Worm (Caenorhabditis elegans) whole organism, midembryonic: Measurements from ENCODE around the gene T16H12.3.
"Not testable (repeated sequence)": the region's sequence is repeated elsewhere in the genome, so short reads cannot be mapped to it uniquely, and the experiment has no call there.

ENCODE experiments used
- T22C8.4 ChIP-seq: fragments of 200-800 bp; sonication (Bioruptor generic); IDR thresholded peaks from 2 replicates; pipeline ENCODE4 v1.3.6; 2022; ENCODE audit warnings: missing genetic modification characterization, missing compliant biosample characterization
- cog-1 ChIP-seq: sonication (generic microtip); optimal IDR thresholded peaks from 2 replicates; lab custom pipeline; 2016; ENCODE audit warnings: missing genetic modification characterization, missing compliant biosample characterization
- flt-1 ChIP-seq: fragments of 200-800 bp; sonication (Bioruptor generic); IDR thresholded peaks from 2 replicates; pipeline ENCODE4 v1.3.6; 2022; ENCODE audit warnings: missing genetic modification characterization, missing compliant biosample characterization
- klf-2 ChIP-seq: fragments of 200-800 bp; sonication (Bioruptor generic); conservative IDR thresholded peaks from 2 replicates; pipeline ENCODE4 v1.3.6; 2022; ENCODE audit warnings: missing genetic modification reagents, missing genetic modification characterization, missing compliant biosample characterization
- med-1 ChIP-seq: sonication (generic microtip); optimal IDR thresholded peaks from 2 replicates; lab custom pipeline; 2017; ENCODE audit warnings: missing genetic modification characterization, mild to moderate bottlenecking, missing compliant biosample characterization, antibody characterized with exemption, missing genetic modification reagents; ENCODE audit not compliant: insufficient read depth
- ref-1 ChIP-seq: fragments of 200-800 bp; sonication (Bioruptor generic); conservative IDR thresholded peaks from 2 replicates; pipeline ENCODE4 v1.3.6; 2022; ENCODE audit warnings: missing genetic modification reagents, missing genetic modification characterization, missing compliant biosample characterization
- tab-1 ChIP-seq: fragments of 200-800 bp; sonication (Bioruptor generic); IDR thresholded peaks from 2 replicates; pipeline ENCODE4 v1.3.6; 2022; ENCODE audit warnings: missing genetic modification characterization, missing compliant biosample characterization
- ztf-23 ChIP-seq: fragments of 200-800 bp; sonication (Bioruptor generic); IDR thresholded peaks from 2 replicates; pipeline ENCODE4 v1.3.6; 2022; ENCODE audit warnings: missing genetic modification reagents, missing genetic modification characterization, missing compliant biosample characterization
- ztf-29 ChIP-seq: fragments of 200-800 bp; sonication (Bioruptor generic); IDR thresholded peaks from 2 replicates; pipeline ENCODE4 v1.3.6; 2022; ENCODE audit warnings: missing genetic modification reagents, missing genetic modification characterization, missing compliant biosample characterization

T16H12.3 gene

ce11 chrIII:10059002-10059401 lies 24.1 kb downstream of the T16H12.3 start, which contains the start of gene T16G12.8:
Gene T16G12.8 (plus strand): TSS chrIII:10059302.
- no peak for TF ChIP-seq ztf-23 (GFP tag; lab: Robert Waterston, UW)
- no peak for TF ChIP-seq cog-1 (tag; lab: Kevin White, UChicago)
- no peak for TF ChIP-seq flt-1 (GFP tag; lab: Robert Waterston, UW)
- TF ChIP-seq T22C8.4 (GFP tag; lab: Robert Waterston, UW) = no peak
- TF ChIP-seq med-1 (GFP tag; lab: Kevin White, UChicago) = no peak
- TF ChIP-seq klf-2 (GFP tag; lab: Robert Waterston, UW) = no peak
- no peak for TF ChIP-seq ztf-29
- TF ChIP-seq ref-1 = no peak
- no peak for TF ChIP-seq tab-1 (GFP tag; lab: Robert Waterston, UW)

- no peak for TF ChIP-seq flt-1 (GFP tag; lab: Robert Waterston, UW)
- no peak for TF ChIP-seq klf-2 (GFP tag; lab: Robert Waterston, UW)
- TF ChIP-seq med-1 (GFP tag; lab: Kevin White, UChicago) = no peak
- no peak for TF ChIP-seq ztf-23 (GFP tag; lab: Robert Waterston, UW)
- no peak for TF ChIP-seq tab-1 (GFP tag; lab: Robert Waterston, UW)
- no peak for TF ChIP-seq ztf-29
- TF ChIP-seq ref-1 = no peak
- TF ChIP-seq T22C8.4 (GFP tag; lab: Robert Waterston, UW) = no peak
- no peak for TF ChIP-seq cog-1 (tag; lab: Kevin White, UChicago)
Measured at ce11 chrIII:10057518-10057917, 25.6 kb downstream of the T16H12.3 start, which contains the start of gene T16G12.4. Gene T16G12.4 (plus strand): TSS chrIII:10057818.

ce11 chrIII:10056033-10056432 lies 27.1 kb downstream of the T16H12.3 start, which contains the start of gene T16G12.10:
Gene T16G12.10 (minus strand): TSS chrIII:10056133.
- TF ChIP-seq med-1 (GFP tag; lab: Kevin White, UChicago) (no peak), T22C8.4 (GFP tag; lab: Robert Waterston, UW) (no peak), ztf-23 (GFP tag; lab: Robert Waterston, UW) (no peak), cog-1 (tag; lab: Kevin White, UChicago) (no peak), ref-1 (no peak), klf-2 (GFP tag; lab: Robert Waterston, UW) (no peak), ztf-29 (no peak), flt-1 (GFP tag; lab: Robert Waterston, UW) (no peak), tab-1 (GFP tag; lab: Robert Waterston, UW) (no peak)

- not testable (repeated sequence) for TF ChIP-seq ref-1; klf-2 (GFP tag; lab: Robert Waterston, UW); ztf-23 (GFP tag; lab: Robert Waterston, UW)
Measured at ce11 chrIII:10053312-10053711, 29.8 kb downstream of the T16H12.3 start, which contains the start of gene T16G12.12. Gene T16G12.12 (plus strand): TSS chrIII:10053612.

ce11 chrIII:10050321-10050720 lies 32.8 kb downstream of the T16H12.3 start, which contains the start of gene T16G12.3:
Gene T16G12.3 (plus strand): TSS chrIII:10050621.
- TF ChIP-seq T22C8.4 (GFP tag; lab: Robert Waterston, UW); ztf-29; cog-1 (tag; lab: Kevin White, UChicago): not testable (repeated sequence)

- no peak for TF ChIP-seq ztf-23 (GFP tag; lab: Robert Waterston, UW)
- TF ChIP-seq ztf-29 = no peak
- TF ChIP-seq tab-1 (GFP tag; lab: Robert Waterston, UW) = no peak
- TF ChIP-seq ref-1 = no peak
Measured at ce11 chrIII:10049682-10050081, 33.4 kb downstream of the T16H12.3 start, which contains the start of gene T16G12.1. Gene T16G12.1 (minus strand): TSS chrIII:10049857.

- TF ChIP-seq tab-1 (GFP tag; lab: Robert Waterston, UW) (no peak), med-1 (GFP tag; lab: Kevin White, UChicago) (no peak), T22C8.4 (GFP tag; lab: Robert Waterston, UW) (no peak), klf-2 (GFP tag; lab: Robert Waterston, UW) (no peak), flt-1 (GFP tag; lab: Robert Waterston, UW) (no peak), ref-1 (no peak), ztf-23 (GFP tag; lab: Robert Waterston, UW) (no peak), cog-1 (tag; lab: Kevin White, UChicago) (no peak), ztf-29 (no peak)
Measured at ce11 chrIII:10040013-10040412, 43.1 kb downstream of the T16H12.3 start, which contains the start of gene T16G12.7. Gene T16G12.7 (minus strand): TSS chrIII:10040113.

- no peak for TF ChIP-seq T22C8.4 (GFP tag; lab: Robert Waterston, UW)
- no peak for TF ChIP-seq klf-2 (GFP tag; lab: Robert Waterston, UW)
- TF ChIP-seq ztf-23 (GFP tag; lab: Robert Waterston, UW) = no peak
- TF ChIP-seq ref-1 = no peak
- TF ChIP-seq flt-1 (GFP tag; lab: Robert Waterston, UW) = no peak
- no peak for TF ChIP-seq med-1 (GFP tag; lab: Kevin White, UChicago)
Measured at ce11 chrIII:10037150-10037549, 45.9 kb downstream of the T16H12.3 start, which contains the start of gene M04D8.7. Gene M04D8.7 (plus strand): TSS chrIII:10037450.

- TF ChIP-seq T22C8.4 (GFP tag; lab: Robert Waterston, UW) = no peak
- TF ChIP-seq cog-1 (tag; lab: Kevin White, UChicago) = no peak
- TF ChIP-seq flt-1 (GFP tag; lab: Robert Waterston, UW) = no peak
- TF ChIP-seq ref-1 = no peak
- no peak for TF ChIP-seq klf-2 (GFP tag; lab: Robert Waterston, UW)
- no peak for TF ChIP-seq ztf-23 (GFP tag; lab: Robert Waterston, UW)
- TF ChIP-seq ztf-29 = no peak
- TF ChIP-seq tab-1 (GFP tag; lab: Robert Waterston, UW) = no peak
- no peak for TF ChIP-seq med-1 (GFP tag; lab: Kevin White, UChicago)
Measured at ce11 chrIII:10035783-10036182, 47.3 kb downstream of the T16H12.3 start, which contains the start of gene xbx-3. Gene xbx-3 (plus strand): TSS chrIII:10035945.

- no peak for TF ChIP-seq med-1 (GFP tag; lab: Kevin White, UChicago)
- no peak for TF ChIP-seq tab-1 (GFP tag; lab: Robert Waterston, UW)
- no peak for TF ChIP-seq T22C8.4 (GFP tag; lab: Robert Waterston, UW)
- TF ChIP-seq ref-1 = no peak
- TF ChIP-seq cog-1 (tag; lab: Kevin White, UChicago) = no peak
- no peak for TF ChIP-seq flt-1 (GFP tag; lab: Robert Waterston, UW)
- TF ChIP-seq ztf-29 = no peak
- no peak for TF ChIP-seq klf-2 (GFP tag; lab: Robert Waterston, UW)
- no peak for TF ChIP-seq ztf-23 (GFP tag; lab: Robert Waterston, UW)
Measured at ce11 chrIII:10033881-10034280, 49.2 kb downstream of the T16H12.3 start, which contains the start of gene M04D8.8. Gene M04D8.8 (plus strand): TSS chrIII:10034181.
